Worm (Caenorhabditis elegans) whole organism, L4 larva: ENCODE results near the gene K07F5.14.
"Not testable (repeated sequence)": the region's sequence is repeated elsewhere in the genome, so short reads cannot be mapped to it uniquely, and the experiment has no call there.

Source experiments
- F26F4.8 ChIP-seq: fragments of 200-800 bp; sonication (Bioruptor generic); conservative IDR thresholded peaks from 2 replicates; pipeline ENCODE4 v1.3.6; 2022; ENCODE audit warnings: missing genetic modification characterization, missing compliant biosample characterization
- F49E8.2 ChIP-seq: sonication (generic microtip); optimal IDR thresholded peaks from 2 replicates; lab custom pipeline; 2016; ENCODE audit warnings: missing compliant biosample characterization, mild to moderate bottlenecking, missing genetic modification characterization, borderline replicate concordance
- T20F7.1 ChIP-seq: fragments of 200-800 bp; sonication (Bioruptor generic); optimal IDR thresholded peaks from 2 replicates; lab custom pipeline; 2018; ENCODE audit warnings: mild to moderate bottlenecking, missing genetic modification characterization, missing compliant biosample characterization
- Y105C5A.15 ChIP-seq: fragments of 200-800 bp; sonication (Bioruptor generic); IDR thresholded peaks from 2 replicates; pipeline ENCODE4 v1.3.6; 2022; ENCODE audit warnings: missing genetic modification characterization, missing compliant biosample characterization
- Y75B8A.6 ChIP-seq: fragments of 200-800 bp; sonication (Bioruptor generic); IDR thresholded peaks from 2 replicates; pipeline ENCODE4 v1.3.6; 2022; ENCODE audit warnings: missing genetic modification reagents, missing genetic modification characterization, missing compliant biosample characterization
- ZK337.2 ChIP-seq: fragments of 200-800 bp; sonication (Bioruptor generic); IDR thresholded peaks from 2 replicates; pipeline ENCODE4 v1.3.6; 2022; ENCODE audit warnings: missing genetic modification reagents, missing genetic modification characterization, missing compliant biosample characterization
- aha-1 ChIP-seq: fragments of 150-350 bp; peaks from one replicate; lab custom pipeline; 2014; ENCODE audit warnings: missing biosample characterization, missing genetic modification characterization
- ceh-20 ChIP-seq: fragments of 200-800 bp; sonication (Bioruptor generic); IDR thresholded peaks from 2 replicates; pipeline ENCODE4 v1.3.6; 2022; ENCODE audit warnings: missing genetic modification reagents, missing genetic modification characterization, missing compliant biosample characterization
- ceh-32 ChIP-seq: sonication (generic microtip); optimal IDR thresholded peaks from 2 replicates; lab custom pipeline; 2016; ENCODE audit warnings: mild to moderate bottlenecking, missing genetic modification characterization, missing compliant biosample characterization; ENCODE audit not compliant: poor library complexity
- ceh-44 ChIP-seq: fragments of 200-800 bp; sonication (Bioruptor generic); IDR thresholded peaks from 2 replicates; pipeline ENCODE4 v1.3.6; 2022; ENCODE audit warnings: missing genetic modification reagents, missing genetic modification characterization, missing compliant biosample characterization
- dmd-6 ChIP-seq: fragments of 200-800 bp; sonication (Bioruptor generic); IDR thresholded peaks from 2 replicates; pipeline ENCODE4 v1.3.6; 2022; ENCODE audit warnings: missing genetic modification reagents, missing genetic modification characterization, missing compliant biosample characterization
- dmd-8 ChIP-seq: fragments of 200-800 bp; sonication (Bioruptor generic); IDR thresholded peaks from 2 replicates; pipeline ENCODE4 v1.3.6; 2022; ENCODE audit warnings: missing genetic modification characterization, missing compliant biosample characterization
- duxl-1 ChIP-seq: sonication (generic microtip); optimal IDR thresholded peaks from 2 replicates; lab custom pipeline; 2016; ENCODE audit warnings: mild to moderate bottlenecking, missing genetic modification characterization, moderate library complexity, missing compliant biosample characterization; ENCODE audit not compliant: poor library complexity
- fkh-10 ChIP-seq: fragments of 150-350 bp; optimal IDR thresholded peaks from 2 replicates; lab custom pipeline; 2014; ENCODE audit warnings: missing biosample characterization, missing genetic modification reagents, missing genetic modification characterization
- gei-8 ChIP-seq: fragments of 200-800 bp; sonication (Bioruptor generic); optimal IDR thresholded peaks from 2 replicates; lab custom pipeline; 2018; ENCODE audit warnings: mild to moderate bottlenecking, missing genetic modification characterization, missing compliant biosample characterization
- hlh-30 ChIP-seq: sonication (generic microtip); optimal IDR thresholded peaks from 2 replicates; lab custom pipeline; 2017; ENCODE audit warnings: antibody characterized with exemption, mild to moderate bottlenecking, missing genetic modification characterization, missing compliant biosample characterization; ENCODE audit not compliant: insufficient read depth
- lim-7 ChIP-seq: fragments of 200-800 bp; sonication (Bioruptor generic); IDR thresholded peaks from 2 replicates; pipeline ENCODE4 v1.3.6; 2022; ENCODE audit warnings: missing genetic modification characterization, missing compliant biosample characterization
- madf-5 ChIP-seq, 2 experiments: fragments of 200-800 bp; sonication (Bioruptor generic); IDR thresholded peaks; 2 replicates each; pipeline ENCODE4 v1.3.6; 2022; ENCODE audit warnings: missing compliant biosample characterization in 2 of 2, missing genetic modification characterization in 2 of 2
- madf-9 ChIP-seq: fragments of 200-800 bp; sonication (Bioruptor generic); conservative IDR thresholded peaks from 2 replicates; pipeline ENCODE4 v1.3.6; 2022; ENCODE audit warnings: missing genetic modification reagents, missing genetic modification characterization, missing compliant biosample characterization
- mep-1 ChIP-seq: fragments of 150-350 bp; sonication (generic microtip); optimal IDR thresholded peaks from 3 replicates; lab custom pipeline; 2014; ENCODE audit warnings: missing biosample characterization, missing genetic modification characterization
- mxl-3 ChIP-seq: fragments of 200-800 bp; sonication (Bioruptor generic); optimal IDR thresholded peaks from 2 replicates; lab custom pipeline; 2018; ENCODE audit warnings: mild to moderate bottlenecking, missing genetic modification characterization, missing compliant biosample characterization
- nhr-10 ChIP-seq: fragments of 150-350 bp; optimal IDR thresholded peaks from 2 replicates; lab custom pipeline; 2014; ENCODE audit warnings: missing biosample characterization, missing genetic modification characterization
- nhr-102 ChIP-seq: sonication (generic microtip); optimal IDR thresholded peaks from 2 replicates; lab custom pipeline; 2016; ENCODE audit warnings: mild to moderate bottlenecking, missing genetic modification characterization, moderate library complexity, missing compliant biosample characterization
- nhr-11 ChIP-seq: fragments of 150-350 bp; optimal IDR thresholded peaks from 2 replicates; lab custom pipeline; 2014; ENCODE audit warnings: missing biosample characterization, missing genetic modification characterization
- nhr-28 ChIP-seq: fragments of 150-350 bp; optimal IDR thresholded peaks from 2 replicates; lab custom pipeline; 2014; ENCODE audit warnings: missing biosample characterization, missing genetic modification characterization
- nhr-48 ChIP-seq: sonication (generic microtip); optimal IDR thresholded peaks from 2 replicates; lab custom pipeline; 2016; ENCODE audit warnings: mild to moderate bottlenecking, missing genetic modification characterization, missing compliant biosample characterization
- nhr-6 ChIP-seq: fragments of 150-350 bp; optimal IDR thresholded peaks from 2 replicates; lab custom pipeline; 2014; ENCODE audit warnings: missing biosample characterization, missing genetic modification characterization
- saeg-2 ChIP-seq: fragments of 200-800 bp; sonication (Bioruptor generic); IDR thresholded peaks from 2 replicates; pipeline ENCODE4 v1.3.6; 2022; ENCODE audit warnings: missing genetic modification reagents, missing genetic modification characterization, missing compliant biosample characterization
- zag-1 ChIP-seq: fragments of 150-350 bp; optimal IDR thresholded peaks from 2 replicates; lab custom pipeline; 2014; ENCODE audit warnings: missing biosample characterization, missing genetic modification characterization
- zfp-2 ChIP-seq: sonication (generic microtip); optimal IDR thresholded peaks from 2 replicates; lab custom pipeline; 2016; ENCODE audit warnings: mild to moderate bottlenecking, missing genetic modification characterization, missing compliant biosample characterization
- zip-11 ChIP-seq: fragments of 200-800 bp; sonication (Bioruptor generic); IDR thresholded peaks from 2 replicates; pipeline ENCODE4 v1.3.6; 2022; ENCODE audit warnings: missing genetic modification characterization, missing compliant biosample characterization

Gene K07F5.14

DNA sequence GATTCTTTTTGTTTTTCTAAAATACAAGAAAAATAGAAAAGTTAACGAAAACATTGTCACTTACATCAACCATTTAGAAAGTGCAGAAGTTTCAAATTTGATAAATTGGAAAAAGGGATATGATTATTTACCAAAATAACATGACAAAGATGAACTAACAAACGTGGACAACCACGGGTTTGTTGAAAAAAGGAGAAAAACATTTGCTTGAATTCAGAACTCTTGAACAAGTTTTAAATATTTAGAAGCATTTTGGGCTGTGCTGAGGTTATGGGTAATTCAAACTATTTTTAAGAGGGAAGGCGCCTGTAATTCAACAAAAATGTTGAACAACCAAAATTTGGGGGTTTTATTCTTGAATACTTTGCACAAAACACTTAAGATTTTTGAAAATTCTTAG, 27.8 kb downstream of the K07F5.14 start, which contains the start of gene ttbk-3:
Gene ttbk-3 (minus strand): TSS at position 101 of the 400 bp plus-strand sequence.
- TF ChIP-seq nhr-10 (tag; lab: Kevin White, UChicago) (no peak), nhr-6 (tag; lab: Kevin White, UChicago) (no peak), mxl-3 (no peak), ZK337.2 (GFP tag; lab: Robert Waterston, UW) (no peak)

DNA sequence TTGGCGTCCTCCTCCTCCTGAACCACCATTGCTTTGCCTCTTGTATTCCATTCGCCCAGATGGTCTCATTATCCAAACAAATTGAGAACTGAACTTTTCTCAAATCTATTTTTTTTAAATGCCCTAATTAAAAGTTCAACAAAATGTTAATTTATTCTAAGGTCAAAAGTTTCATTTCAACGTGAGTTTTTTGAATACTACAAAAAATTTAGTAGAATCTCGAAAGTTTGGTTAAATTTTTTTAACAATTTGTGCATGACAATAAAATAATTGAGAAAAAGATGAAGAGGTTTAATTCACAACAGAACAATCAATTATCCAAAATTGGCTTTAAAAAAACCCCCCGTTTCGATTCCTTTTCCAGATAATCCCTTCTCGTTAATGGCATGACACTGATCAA, 29.9 kb downstream of the K07F5.14 start, which contains the start of gene F32B6.4:
Gene F32B6.4 (minus strand): TSS at position 101 of the 400 bp plus-strand sequence.
- no peak for TF ChIP-seq gei-8 (GFP tag; lab: Kevin White, UChicago)
- no peak for TF ChIP-seq nhr-48 (tag; lab: Kevin White, UChicago)
- no peak for TF ChIP-seq zag-1 (tag; lab: Kevin White, UChicago)
- no peak for TF ChIP-seq madf-5 (GFP tag; IDR thresholded peaks at IDR 0.05; lab: Robert Waterston, UW)
- no peak for TF ChIP-seq T20F7.1 (GFP tag; lab: Kevin White, UChicago)
- no peak for TF ChIP-seq hlh-30 (tag; lab: Kevin White, UChicago)

DNA sequence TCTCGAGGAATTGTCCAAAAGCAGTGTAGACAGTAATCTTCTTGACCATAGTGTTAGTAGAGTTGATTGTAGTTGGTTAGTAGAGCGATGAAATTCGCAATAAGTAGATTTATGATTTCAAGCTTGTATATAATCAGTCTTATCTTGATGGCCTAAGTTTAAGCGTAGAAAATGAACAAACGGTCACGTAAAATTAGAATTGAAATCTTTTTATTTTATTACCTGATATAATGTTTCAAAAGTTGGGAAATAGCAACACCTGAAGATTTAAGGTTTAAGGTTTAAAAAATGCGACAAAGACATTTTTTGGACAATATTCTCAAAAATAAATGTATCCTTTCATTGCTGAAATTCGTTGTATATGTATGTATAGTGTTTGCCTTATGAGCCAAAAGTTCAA, 31.6 kb downstream of the K07F5.14 start, which contains the start of gene sss-1:
Gene sss-1 (minus strand): TSS at position 101 of the 400 bp plus-strand sequence.
- not testable (repeated sequence) for TF ChIP-seq Y105C5A.15 (GFP tag; lab: Robert Waterston, UW); mep-1 (tag; lab: Kevin White, UChicago); Y75B8A.6 (GFP tag; lab: Robert Waterston, UW)

DNA sequence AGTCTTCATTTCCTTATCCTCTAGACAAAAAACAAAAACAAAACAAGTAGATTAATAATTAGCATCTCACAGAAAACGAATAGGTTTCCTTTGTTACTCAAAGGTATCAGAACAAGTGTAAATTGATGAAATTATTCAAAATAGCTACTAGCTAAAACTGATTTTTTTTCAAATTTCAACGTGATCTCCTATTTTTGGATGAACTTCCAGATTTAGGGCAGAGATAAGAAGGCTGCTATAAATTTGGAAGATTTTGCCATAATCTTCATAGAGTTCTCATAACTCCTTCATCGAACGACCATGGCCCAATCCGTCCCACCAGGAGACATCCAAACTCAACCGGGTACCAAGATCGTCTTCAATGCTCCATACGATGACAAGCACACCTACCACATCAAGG, 32.3 kb downstream of the K07F5.14 start, which contains the start of gene msp-77:
Gene msp-77 (plus strand): TSS at position 301 of the 400 bp plus-strand sequence.
- TF ChIP-seq F26F4.8 (GFP tag; lab: Robert Waterston, UW) = 0 out of 2 replicates have a peak, but pooled peaks have one; percentile 57

DNA sequence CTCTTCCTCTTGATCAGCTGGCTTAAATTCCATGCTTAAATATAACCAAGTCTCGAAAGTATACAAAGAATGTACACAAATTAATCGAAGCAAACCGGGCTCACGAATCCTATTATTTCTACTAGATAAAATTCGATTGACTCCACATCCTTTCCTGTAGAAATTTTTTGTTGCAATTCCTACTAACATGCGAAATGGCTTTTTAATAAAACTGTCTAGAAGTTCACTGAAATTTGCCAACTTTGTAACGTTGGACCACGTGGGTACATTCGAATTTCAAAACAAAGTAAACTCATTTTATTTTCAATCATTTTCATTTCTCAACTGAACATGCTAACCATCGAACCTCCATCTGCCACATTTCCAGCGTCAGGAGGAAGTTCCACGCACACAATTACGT, 33.1 kb downstream of the K07F5.14 start, which contains the start of gene ssp-32:
Gene ssp-32 (plus strand): TSS at position 301 of the 400 bp plus-strand sequence.
- no peak for TF ChIP-seq ZK337.2 (GFP tag; lab: Robert Waterston, UW)
- TF ChIP-seq ceh-44 (GFP tag; lab: Robert Waterston, UW) = no peak
- TF ChIP-seq nhr-102 = no peak
- TF ChIP-seq madf-9 (GFP tag; lab: Robert Waterston, UW) = no peak
- TF ChIP-seq zfp-2 (tag; lab: Kevin White, UChicago) = no peak
- no peak for TF ChIP-seq F49E8.2
- no peak for TF ChIP-seq duxl-1 (tag; lab: Kevin White, UChicago)
- no peak for TF ChIP-seq ceh-20
- TF ChIP-seq zip-11 (GFP tag; lab: Robert Waterston, UW) = no peak
- TF ChIP-seq saeg-2 (GFP tag; lab: Robert Waterston, UW) = no peak
- TF ChIP-seq lim-7 (GFP tag; lab: Robert Waterston, UW) = no peak
- no peak for TF ChIP-seq nhr-11 (tag; lab: Kevin White, UChicago)
- TF ChIP-seq nhr-28 (tag; lab: Kevin White, UChicago) = no peak
- TF ChIP-seq F26F4.8 (GFP tag; lab: Robert Waterston, UW) = no peak
- TF ChIP-seq dmd-8 (GFP tag; lab: Robert Waterston, UW) = no peak
- TF ChIP-seq ceh-32 (tag; lab: Kevin White, UChicago) = no peak
- no peak for TF ChIP-seq zag-1 (tag; lab: Kevin White, UChicago)
- TF ChIP-seq fkh-10 (GFP tag; lab: Kevin White, UChicago) = no peak
- TF ChIP-seq, all 104 proteins: peak for 0

DNA sequence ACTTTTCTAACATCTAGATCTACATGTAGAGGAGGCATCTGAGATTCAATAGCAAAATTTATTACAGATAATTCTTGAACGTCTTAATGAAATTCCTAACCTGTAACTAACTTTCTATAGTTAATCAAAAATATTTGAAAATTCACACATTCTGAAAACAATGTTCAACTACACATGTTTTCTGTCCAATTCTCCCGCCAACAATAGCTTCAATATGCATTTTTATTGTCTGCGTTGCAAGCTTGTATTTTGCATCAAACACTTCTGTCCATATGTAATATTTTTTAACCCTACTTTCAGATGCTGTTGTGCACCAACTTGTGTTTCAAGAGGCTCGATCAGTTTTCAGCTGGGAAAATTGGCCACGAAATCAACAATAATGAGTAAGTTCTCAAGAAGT, 36.7 kb downstream of the K07F5.14 start, which contains the start of gene tbc-3:
Gene tbc-3 (plus strand): TSS at position 301 of the 400 bp plus-strand sequence.
- TF ChIP-seq ceh-32 (tag; lab: Kevin White, UChicago) = no peak
- no peak for TF ChIP-seq ceh-20
- TF ChIP-seq ZK337.2 (GFP tag; lab: Robert Waterston, UW) = no peak
- 0 out of 2 replicates have a peak, but pooled peaks have one; percentile 4 for TF ChIP-seq dmd-6 (GFP tag; lab: Robert Waterston, UW)
- TF ChIP-seq aha-1 (tag; lab: Kevin White, UChicago) = peak; percentile 58
- TF ChIP-seq, all 104 proteins: peak for 2
